Fruit fly (Drosophila melanogaster) whole organism, embryonic: ENCODE measurements around the gene Gr89a.

ENCODE experiments used
- Atf-2 ChIP-seq: fragments of 200-800 bp; sonication (Bioruptor generic); optimal IDR thresholded peaks from 2 replicates; lab custom pipeline; 2016; ENCODE audit warnings: missing biosample characterization, missing genetic modification characterization
- Awh ChIP-seq: fragments of 200-800 bp; sonication (Bioruptor generic); IDR thresholded peaks from 2 replicates; pipeline ENCODE4, ENCODE4 v1.3.6; 2022; ENCODE audit warnings: missing biosample characterization, missing genetic modification characterization
- Bdp1 ChIP-seq: fragments of 200-800 bp; sonication (Bioruptor generic); optimal IDR thresholded peaks from 3 replicates; lab custom pipeline; 2016; ENCODE audit warnings: missing biosample characterization, missing genetic modification characterization
- CG11456 ChIP-seq: fragments of 200-800 bp; sonication (Bioruptor generic); IDR thresholded peaks from 3 replicates; pipeline ENCODE4 v1.3.6; 2022; ENCODE audit warnings: missing biosample characterization, missing genetic modification characterization
- CG11696 ChIP-seq: fragments of 200-800 bp; sonication (Bioruptor generic); IDR thresholded peaks from 2 replicates; pipeline ENCODE4 v1.3.6; 2022; ENCODE audit warnings: missing biosample characterization, missing genetic modification characterization
- CG12942 ChIP-seq: fragments of 200-800 bp; sonication (Bioruptor generic); optimal IDR thresholded peaks from 3 replicates; lab custom pipeline; 2016; ENCODE audit warnings: missing biosample characterization, missing genetic modification characterization
- CG14014 ChIP-seq: fragments of 200-800 bp; sonication (Bioruptor generic); IDR thresholded peaks from 2 replicates; pipeline ENCODE4 v1.3.6; 2022; ENCODE audit warnings: missing biosample characterization, missing genetic modification characterization
- CG15514 ChIP-seq: fragments of 200-800 bp; sonication (Bioruptor generic); optimal IDR thresholded peaks from 3 replicates; lab custom pipeline; 2017; ENCODE audit warnings: missing biosample characterization, missing genetic modification characterization, mild to moderate bottlenecking, moderate library complexity, missing genetic modification reagents
- CG18262 ChIP-seq: fragments of 200-800 bp; optimal IDR thresholded peaks from 3 replicates; lab custom pipeline; 2019; ENCODE audit warnings: missing biosample characterization, mild to moderate bottlenecking, missing genetic modification characterization, moderate library complexity
- CG31365 ChIP-seq: fragments of 200-800 bp; sonication (Bioruptor generic); optimal IDR thresholded peaks from 2 replicates; lab custom pipeline; 2018; ENCODE audit warnings: missing biosample characterization, mild to moderate bottlenecking, missing genetic modification characterization
- CG32532 ChIP-seq: fragments of 200-800 bp; sonication (Bioruptor generic); IDR thresholded peaks from 2 replicates; pipeline ENCODE4 v1.3.6; 2022; ENCODE audit warnings: missing biosample characterization, missing genetic modification characterization
- CG3726 ChIP-seq: fragments of 200-800 bp; sonication (Bioruptor generic); IDR thresholded peaks from 3 replicates; pipeline ENCODE4, ENCODE4 v1.3.6; 2022; ENCODE audit warnings: missing biosample characterization, missing genetic modification characterization
- CG6272 ChIP-seq: fragments of 200-800 bp; sonication (Bioruptor generic); IDR thresholded peaks from 2 replicates; pipeline ENCODE4 v1.3.6; 2022; ENCODE audit warnings: missing biosample characterization, missing genetic modification characterization
- CG6683 ChIP-seq: fragments of 200-800 bp; sonication (Bioruptor generic); optimal IDR thresholded peaks from 2 replicates; lab custom pipeline; 2017; ENCODE audit warnings: missing biosample characterization, mild to moderate bottlenecking, missing genetic modification characterization, missing genetic modification reagents
- CG8478 ChIP-seq: fragments of >200 bp; optimal IDR thresholded peaks from 2 replicates; lab custom pipeline; 2018
- CG8944 ChIP-seq: fragments of 200-800 bp; sonication (Bioruptor generic); optimal IDR thresholded peaks from 3 replicates; lab custom pipeline; 2016; ENCODE audit warnings: missing biosample characterization, missing genetic modification characterization
- CG9609 ChIP-seq: fragments of 200-800 bp; sonication (Bioruptor generic); optimal IDR thresholded peaks from 3 replicates; lab custom pipeline; 2016; ENCODE audit warnings: missing biosample characterization, missing genetic modification characterization
- D ChIP-seq, 2 experiments: fragments of 200-800 bp in 1 of 2; fragments of >200 bp in 1 of 2; sonication (Bioruptor generic) in 1 of 2; optimal IDR thresholded peaks; 2 replicates in 1 of 2; 3 replicates in 1 of 2; lab custom pipeline; 2017; ENCODE audit warnings: mild to moderate bottlenecking in 1 of 2, missing biosample characterization in 1 of 2, missing genetic modification characterization in 1 of 2, missing genetic modification reagents in 1 of 2
- Doc3 ChIP-seq: fragments of 200-800 bp; sonication (Bioruptor generic); IDR thresholded peaks from 3 replicates; pipeline ENCODE4 v1.3.6; 2022; ENCODE audit warnings: missing biosample characterization, missing genetic modification characterization; ENCODE audit not compliant: partially characterized antibody
- Eip74EF ChIP-seq, 2 experiments: fragments of 200-800 bp in 1 of 2; fragments of >200 bp in 1 of 2; sonication (Bioruptor generic) in 1 of 2; optimal IDR thresholded peaks; 2 replicates each; lab custom pipeline; 2017 to 2019; ENCODE audit warnings: missing biosample characterization in 2 of 2, missing genetic modification characterization in 2 of 2, mild to moderate bottlenecking in 1 of 2, moderate library complexity in 1 of 2
- Gsc ChIP-seq: fragments of 200-800 bp; sonication (Bioruptor generic); IDR thresholded peaks from 2 replicates; pipeline ENCODE4 v1.3.6; 2022; ENCODE audit warnings: missing biosample characterization, missing genetic modification characterization
- Hmr ChIP-seq: fragments of 200-800 bp; sonication (Bioruptor generic); optimal IDR thresholded peaks from 3 replicates; lab custom pipeline; 2017; ENCODE audit warnings: mild to moderate bottlenecking, missing biosample characterization, missing genetic modification reagents, missing genetic modification characterization
- MTF-1 ChIP-seq: fragments of 200-800 bp; sonication (Bioruptor generic); optimal IDR thresholded peaks from 2 replicates; lab custom pipeline; 2018; ENCODE audit warnings: missing biosample characterization, mild to moderate bottlenecking, missing genetic modification characterization, borderline replicate concordance
- Med ChIP-seq: fragments of 200-800 bp; sonication (Bioruptor generic); peaks from one replicate; lab custom pipeline; 2016; ENCODE audit warnings: missing biosample characterization, missing genetic modification characterization, mild to moderate bottlenecking, inconsistent platforms, moderate library complexity
- Sox100B ChIP-seq: fragments of 200-800 bp; sonication (Bioruptor generic); optimal IDR thresholded peaks from 3 replicates; lab custom pipeline; 2018; ENCODE audit warnings: missing biosample characterization, mild to moderate bottlenecking, missing genetic modification characterization
- Ssrp ChIP-seq: fragments of 200-800 bp; sonication (Bioruptor generic); optimal IDR thresholded peaks from 2 replicates; lab custom pipeline; 2018; ENCODE audit warnings: missing biosample characterization, mild to moderate bottlenecking, missing genetic modification characterization, moderate library complexity
- ap ChIP-seq: fragments of 200-800 bp; sonication (Bioruptor generic); IDR thresholded peaks from 2 replicates; pipeline ENCODE4 v1.3.6; 2022; ENCODE audit warnings: missing biosample characterization, missing genetic modification characterization
- ase ChIP-seq: fragments of 200-800 bp; sonication (Bioruptor generic); IDR thresholded peaks from 3 replicates; pipeline ENCODE4 v1.3.6; 2022; ENCODE audit warnings: missing biosample characterization, missing genetic modification characterization
- bigmax ChIP-seq: fragments of 200-800 bp; sonication (Bioruptor generic); optimal IDR thresholded peaks from 2 replicates; lab custom pipeline; 2018; ENCODE audit warnings: missing biosample characterization, mild to moderate bottlenecking, missing genetic modification characterization
- dpn ChIP-seq, 2 experiments: fragments of 200-800 bp; sonication (Bioruptor generic); optimal IDR thresholded peaks; 3 replicates each; lab custom pipeline; 2016; ENCODE audit warnings: missing biosample characterization in 2 of 2, missing genetic modification characterization in 2 of 2
- ftz-f1 ChIP-seq: fragments of 200-800 bp; sonication (Bioruptor generic); optimal IDR thresholded peaks from 2 replicates; lab custom pipeline; 2016; ENCODE audit warnings: missing biosample characterization, missing genetic modification characterization
- gro ChIP-seq: fragments of 200-800 bp; sonication (Bioruptor generic); optimal IDR thresholded peaks from 2 replicates; lab custom pipeline; 2016; ENCODE audit warnings: missing biosample characterization, missing genetic modification characterization
- gsb ChIP-seq: fragments of 200-800 bp; sonication (Bioruptor generic); IDR thresholded peaks from 2 replicates; pipeline ENCODE4 v1.3.6; 2022; ENCODE audit warnings: missing biosample characterization, missing genetic modification characterization
- gsb-n ChIP-seq: fragments of 200-800 bp; sonication (Bioruptor generic); optimal IDR thresholded peaks from 3 replicates; lab custom pipeline; 2018; ENCODE audit warnings: missing biosample characterization, mild to moderate bottlenecking, missing genetic modification characterization
- gt ChIP-seq: fragments of 200-800 bp; sonication (Bioruptor generic); IDR thresholded peaks from 2 replicates; pipeline ENCODE4 v1.3.6; 2022; ENCODE audit warnings: missing biosample characterization, missing genetic modification characterization
- jing ChIP-seq: fragments of 200-800 bp; sonication (Bioruptor generic); optimal IDR thresholded peaks from 2 replicates; lab custom pipeline; 2018; ENCODE audit warnings: missing biosample characterization, mild to moderate bottlenecking, missing genetic modification characterization
- lab ChIP-seq: fragments of 200-800 bp; sonication (Bioruptor generic); optimal IDR thresholded peaks from 3 replicates; lab custom pipeline; 2017; ENCODE audit warnings: missing biosample characterization, missing genetic modification characterization, mild to moderate bottlenecking, moderate library complexity, missing genetic modification reagents
- p53 ChIP-seq: fragments of 200-800 bp; sonication (Bioruptor generic); optimal IDR thresholded peaks from 2 replicates; lab custom pipeline; 2016; ENCODE audit warnings: missing biosample characterization, missing genetic modification characterization
- pros ChIP-seq: fragments of 200-800 bp; sonication (Bioruptor generic); optimal IDR thresholded peaks from 3 replicates; lab custom pipeline; 2019; ENCODE audit warnings: missing biosample characterization, mild to moderate bottlenecking, missing genetic modification characterization, moderate library complexity
- pum ChIP-seq: fragments of 200-800 bp; sonication (Bioruptor generic); optimal IDR thresholded peaks from 2 replicates; lab custom pipeline; 2016; ENCODE audit warnings: missing biosample characterization, missing genetic modification characterization
- pzg ChIP-seq: fragments of 200-800 bp; sonication (Bioruptor generic); optimal IDR thresholded peaks from 3 replicates; lab custom pipeline; 2018; ENCODE audit warnings: missing biosample characterization, mild to moderate bottlenecking, missing genetic modification characterization, moderate library complexity
- salm ChIP-seq: fragments of 200-800 bp; sonication (Bioruptor generic); optimal IDR thresholded peaks from 2 replicates; lab custom pipeline; 2018; ENCODE audit warnings: missing biosample characterization, mild to moderate bottlenecking, missing genetic modification characterization
- ssp ChIP-seq: fragments of 200-800 bp; sonication (Bioruptor generic); IDR thresholded peaks from 2 replicates; pipeline ENCODE4 v1.3.6; 2022; ENCODE audit warnings: missing biosample characterization, missing genetic modification characterization
- trh ChIP-seq: fragments of 200-800 bp; sonication (Bioruptor generic); optimal IDR thresholded peaks from 2 replicates; lab custom pipeline; 2016; ENCODE audit warnings: missing biosample characterization, missing genetic modification characterization
- tup ChIP-seq: fragments of 200-800 bp; sonication (Bioruptor generic); optimal IDR thresholded peaks from 2 replicates; lab custom pipeline; 2016; ENCODE audit warnings: missing biosample characterization, mild to moderate bottlenecking, missing genetic modification characterization, moderate library complexity
- unpg ChIP-seq: fragments of 200-800 bp; sonication (Bioruptor generic); optimal IDR thresholded peaks from 3 replicates; lab custom pipeline; 2018; ENCODE audit warnings: missing biosample characterization, mild to moderate bottlenecking, missing genetic modification characterization, moderate library complexity
- usp ChIP-seq: fragments of >200 bp; optimal IDR thresholded peaks from 2 replicates; lab custom pipeline; 2017; ENCODE audit warnings: missing biosample characterization, missing genetic modification characterization
- wek ChIP-seq: fragments of 200-800 bp; sonication (Bioruptor generic); optimal IDR thresholded peaks from 3 replicates; lab custom pipeline; 2018; ENCODE audit warnings: missing biosample characterization, mild to moderate bottlenecking, missing genetic modification characterization, moderate library complexity

Gene Gr89a

DNA sequence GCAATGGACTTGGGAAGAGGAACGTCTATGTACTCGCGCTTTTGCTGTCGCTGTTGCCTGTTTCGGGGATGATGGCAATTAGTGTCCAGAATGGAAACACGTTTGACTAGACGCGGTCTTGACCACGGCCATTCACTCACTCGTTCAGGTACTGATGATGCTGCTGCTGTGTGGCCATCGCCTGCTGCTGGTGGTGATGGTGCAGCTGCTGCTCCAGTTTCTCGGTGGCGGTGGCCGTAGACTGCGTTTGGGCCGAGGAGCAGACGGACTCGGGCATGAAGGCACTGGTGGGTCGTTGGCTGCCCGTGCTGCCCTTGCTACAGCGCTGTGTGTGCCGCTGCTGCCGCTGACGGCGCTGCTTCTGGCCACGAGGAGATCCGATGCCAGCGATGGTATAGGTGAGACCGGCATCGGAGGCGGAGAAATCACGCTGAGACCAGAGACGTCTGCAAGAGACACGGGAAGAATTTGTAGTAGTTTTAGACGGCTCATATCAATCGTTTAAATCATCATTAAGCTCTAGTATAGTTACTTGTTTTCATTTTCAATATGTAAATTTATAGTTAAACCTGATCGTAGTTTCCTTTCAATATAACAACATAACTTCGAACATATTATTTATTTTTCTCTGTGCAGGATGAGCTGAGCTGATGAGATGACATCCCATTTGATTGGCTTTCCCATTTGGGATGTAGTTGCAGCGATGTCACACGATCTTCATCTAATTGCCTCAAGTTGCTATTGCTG, 13.1 kb downstream of the Gr89a start:
- TF ChIP-seq CG8478 (lab: Kevin White, UChicago) (peak; percentile 66), Hmr (GFP tag; lab: Kevin White, UChicago) (no peak), Med (GFP tag; lab: Kevin White, UChicago) (peak; percentile 59), Sox100B (no peak), Bdp1 (GFP tag; lab: Kevin White, UChicago) (no peak), CG8944 (GFP tag; lab: Kevin White, UChicago) (no peak)

DNA sequence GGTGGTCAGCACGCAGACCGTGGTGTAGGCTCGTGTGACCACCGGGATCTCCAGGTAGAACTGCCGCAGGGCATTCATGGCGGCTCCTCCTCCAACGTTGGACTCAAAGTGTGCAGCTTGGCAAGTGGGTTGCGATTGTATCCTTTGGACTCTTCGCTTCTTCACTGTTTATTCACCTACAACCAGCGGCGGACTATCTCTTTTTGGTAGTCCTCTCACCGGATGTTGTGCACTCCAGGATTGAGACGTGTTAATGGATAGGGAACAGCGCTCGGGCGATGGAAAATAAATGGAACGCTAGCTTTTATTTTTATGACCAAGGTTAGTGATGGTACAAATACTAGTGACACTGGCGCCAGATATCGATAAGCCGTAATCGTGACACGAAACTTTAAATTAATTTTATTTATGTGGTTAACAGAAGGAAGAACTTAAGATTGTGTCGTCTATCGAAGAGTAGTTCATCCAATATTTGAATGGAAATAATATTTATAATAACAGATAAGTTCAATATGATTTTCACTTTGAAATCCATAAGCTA, 14.8 kb downstream of the Gr89a start, which contains the start of gene Der-2:
Gene Der-2 (minus strand): TSS at position 347 of the 541 bp plus-strand sequence.
- TF ChIP-seq gsb-n (tag; lab: Kevin White, UChicago) = no peak
- no peak for TF ChIP-seq dpn (GFP tag; optimal IDR thresholded peaks at IDR 0.05; lab: Kevin White, UChicago)
- TF ChIP-seq usp (GFP tag; lab: Kevin White, UChicago) = no peak
- TF ChIP-seq Eip74EF (GFP tag; optimal IDR thresholded peaks at IDR 0.05; lab: Kevin White, UChicago) = no peak
- no peak for TF ChIP-seq CG6683 (GFP tag; lab: Kevin White, UChicago)
- TF ChIP-seq gt (GFP tag; lab: Robert Waterston, UW) = no peak
- TF ChIP-seq pum (GFP tag; lab: Kevin White, UChicago) = no peak
- no peak for TF ChIP-seq D (optimal IDR thresholded peaks at IDR 0.05; lab: Kevin White, UChicago)
- no peak for TF ChIP-seq D (GFP tag; optimal IDR thresholded peaks at IDR 0.05; lab: Kevin White, UChicago)
- TF ChIP-seq ftz-f1 (GFP tag; lab: Kevin White, UChicago) = no peak
- no peak for TF ChIP-seq gsb (GFP tag; lab: Robert Waterston, UW)
- TF ChIP-seq pros (GFP tag; lab: Kevin White, UChicago) = no peak
- TF ChIP-seq CG32532 (GFP tag; lab: Robert Waterston, UW) = no peak
- TF ChIP-seq CG14014 (GFP tag; lab: Robert Waterston, UW) = no peak
- no peak for TF ChIP-seq Awh
- TF ChIP-seq ap (GFP tag; lab: Robert Waterston, UW) = no peak
- TF ChIP-seq ase (GFP tag; lab: Robert Waterston, UW) = no peak
- no peak for TF ChIP-seq lab (GFP tag; lab: Kevin White, UChicago)
- TF ChIP-seq CG3726 (GFP tag; lab: Robert Waterston, UW) = no peak
- TF ChIP-seq CG6272 (GFP tag; lab: Robert Waterston, UW) = no peak
- TF ChIP-seq CG11696 = no peak
- TF ChIP-seq trh (GFP tag; lab: Kevin White, UChicago) = no peak
- TF ChIP-seq CG15514 (GFP tag; lab: Kevin White, UChicago) = peak; percentile 66
- TF ChIP-seq Doc3 (GFP tag; lab: Robert Waterston, UW) = peak; percentile 95
- no peak for TF ChIP-seq unpg
- no peak for TF ChIP-seq Ssrp (tag; lab: Kevin White, UChicago)
- no peak for TF ChIP-seq Gsc
- no peak for TF ChIP-seq salm
- TF ChIP-seq Atf-2 (GFP tag; lab: Kevin White, UChicago) = no peak
- no peak for TF ChIP-seq CG11456 (GFP tag; lab: Robert Waterston, UW)
- peak; percentile 42 for TF ChIP-seq pzg
- TF ChIP-seq CG12942 = no peak
- no peak for TF ChIP-seq CG9609
- TF ChIP-seq wek (GFP tag; lab: Kevin White, UChicago) = no peak
- TF ChIP-seq CG18262 (tag; lab: Kevin White, UChicago) = no peak
- TF ChIP-seq jing = no peak
- no peak for TF ChIP-seq bigmax (GFP tag; lab: Kevin White, UChicago)
- no peak for TF ChIP-seq gro
- TF ChIP-seq tup (GFP tag; lab: Kevin White, UChicago) = no peak
- no peak for TF ChIP-seq p53 (GFP tag; lab: Kevin White, UChicago)
- no peak for TF ChIP-seq ssp
- no peak for TF ChIP-seq MTF-1
- no peak for TF ChIP-seq CG31365 (tag; lab: Kevin White, UChicago)
